Worm (Caenorhabditis elegans): ENCODE measurements around the gene best-16.

best-16 gene

DNA sequence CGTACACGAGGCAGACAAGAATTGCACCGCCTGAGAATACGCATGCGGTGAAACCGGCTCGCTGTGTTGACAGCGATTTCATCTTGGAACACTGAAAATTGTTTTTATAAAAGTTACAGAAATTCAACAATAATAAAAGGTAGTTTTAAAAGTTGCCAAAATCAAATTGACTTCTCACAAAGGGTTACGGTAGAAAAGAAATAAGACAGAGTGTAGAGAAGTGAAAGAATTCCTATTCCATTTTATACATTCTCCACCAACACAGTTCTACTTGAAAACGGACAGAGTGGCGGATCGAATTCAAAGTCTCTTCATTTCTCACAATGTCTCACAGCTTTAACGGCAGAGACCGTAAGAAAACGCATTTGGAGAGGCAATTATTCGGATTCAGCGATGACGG is 43.2 kb downstream of the best-16 start, which contains the start of gene col-113 (continued):
- TF ChIP-seq Y5F2A.4 (GFP tag; optimal IDR thresholded peaks at IDR 0.05) (no peak), ces-1 (GFP tag; optimal IDR thresholded peaks at IDR 0.05) (no peak), dmd-8 (GFP tag; IDR thresholded peaks at IDR 0.05) (no peak), cey-2 (tag; optimal IDR thresholded peaks at IDR 0.05; ENCODE audit: borderline replicate concordance, insufficient read depth) (no peak)

ce11 chrIV:7149020-7149601 is 46.5 kb downstream of the best-16 start, which contains the start of gene C34D4.4:
Gene C34D4.4, plus strand, starts transcription at chrIV:7149361.
- TF ChIP-seq pqm-1 (tag; optimal IDR thresholded peaks at IDR 0.05) (no peak), lsy-2 (tag; optimal IDR thresholded peaks at IDR 0.05) (peak; percentile 44 to 96), nhr-28 (tag; optimal IDR thresholded peaks at IDR 0.05) (peak; percentile 5), hlh-11 (tag; optimal IDR thresholded peaks at IDR 0.05) (peak; percentile 25), duxl-1 (tag; optimal IDR thresholded peaks at IDR 0.05; ENCODE audit: poor library complexity) (no peak), ama-1 (optimal IDR thresholded peaks at IDR 0.05) (peak; percentile 46), aha-1 (tag) (peak; percentile 56), ztf-11 (tag; optimal IDR thresholded peaks at IDR 0.05) (no peak), zip-2 (tag; optimal IDR thresholded peaks at IDR 0.05) (no peak), daf-16 (GFP tag; optimal IDR thresholded peaks at IDR 0.05) (no peak), daf-16 (tag; optimal IDR thresholded peaks at IDR 0.05) (peak; percentile 10), lin-13 (GFP tag; optimal IDR thresholded peaks at IDR 0.05) (peak; percentile 27), ces-1 (GFP tag; optimal IDR thresholded peaks at IDR 0.05) (no peak), dmd-9 (GFP tag; IDR thresholded peaks at IDR 0.05) (no peak), arid-1 (GFP tag; conservative IDR thresholded peaks at IDR 0.05) (0 out of 2 replicates have a peak, but pooled peaks have one; percentile 37), dmd-6 (GFP tag; IDR thresholded peaks at IDR 0.05) (0 out of 2 replicates have a peak, but pooled peaks have one; percentile 15), zip-11 (GFP tag; IDR thresholded peaks at IDR 0.05) (no peak), mep-1 (tag; optimal IDR thresholded peaks at IDR 0.05) (peak; percentile 41), pha-4 (GFP tag; IDR thresholded peaks at IDR 0.05) (no peak), pha-4 (tag; optimal IDR thresholded peaks at IDR 0.05) (peak; percentile 13), hlh-30 (tag; optimal IDR thresholded peaks at IDR 0.05; ENCODE audit: insufficient read depth) (peak; percentile 1), ceh-44 (GFP tag; IDR thresholded peaks at IDR 0.05) (no peak), unc-39 (tag; optimal IDR thresholded peaks at IDR 0.05) (no peak), sdz-12 (GFP tag; optimal IDR thresholded peaks at IDR 0.05) (no peak), mes-2 (tag; optimal IDR thresholded peaks at IDR 0.05; ENCODE audit: poor library complexity, severe bottlenecking) (peak; percentile 52), dpl-1 (GFP tag; optimal IDR thresholded peaks at IDR 0.05) (peak; percentile 58)

- TF ChIP-seq nhr-48 (tag; optimal IDR thresholded peaks at IDR 0.05): no peak
- TF ChIP-seq nhr-11 (tag; optimal IDR thresholded peaks at IDR 0.05): no peak
- TF ChIP-seq lsy-2 (tag; optimal IDR thresholded peaks at IDR 0.05): peak in 1 of 2 experiments; percentile 64
- peak; percentile 13 for TF ChIP-seq rbr-2 (tag; optimal IDR thresholded peaks at IDR 0.05)
- TF ChIP-seq aha-1 (tag): no peak
- TF ChIP-seq mep-1 (tag; optimal IDR thresholded peaks at IDR 0.05): peak; percentile 38
- TF ChIP-seq ceh-82 (tag; optimal IDR thresholded peaks at IDR 0.05): no peak
- peak; percentile 6 for TF ChIP-seq nhr-77 (tag; optimal IDR thresholded peaks at IDR 0.05)
- TF ChIP-seq hlh-30 (tag; optimal IDR thresholded peaks at IDR 0.05; ENCODE audit: insufficient read depth): peak; percentile 73
- TF ChIP-seq dve-1 (tag; optimal IDR thresholded peaks at IDR 0.05; ENCODE audit: insufficient read depth): peak; percentile 25
- TF ChIP-seq hlh-11 (tag; optimal IDR thresholded peaks at IDR 0.05): peak; percentile 69
- no peak for TF ChIP-seq duxl-1 (tag; optimal IDR thresholded peaks at IDR 0.05; ENCODE audit: poor library complexity)
- no peak for TF ChIP-seq tra-1 (GFP tag; IDR thresholded peaks at IDR 0.05)
- no peak for TF ChIP-seq lin-29 (GFP tag; IDR thresholded peaks at IDR 0.05)
- TF ChIP-seq snpc-1.2 (GFP tag; IDR thresholded peaks at IDR 0.05): no peak
- TF ChIP-seq php-3 (GFP tag; IDR thresholded peaks at IDR 0.05): no peak
- TF ChIP-seq lin-38 (GFP tag; IDR thresholded peaks at IDR 0.05): peak; percentile 29; the same call in 1 of the 2 replicates
- TF ChIP-seq fkh-10 (GFP tag; optimal IDR thresholded peaks at IDR 0.05): peak; percentile 15
- no peak for TF ChIP-seq daf-16 (GFP tag; optimal IDR thresholded peaks at IDR 0.05)
- TF ChIP-seq daf-16 (tag; optimal IDR thresholded peaks at IDR 0.05): peak; percentile 75
- no peak for TF ChIP-seq Y75B8A.6 (GFP tag; IDR thresholded peaks at IDR 0.05)
- no peak for TF ChIP-seq fos-1 (tag; optimal IDR thresholded peaks at IDR 0.05)
- TF ChIP-seq dmd-8 (GFP tag; IDR thresholded peaks at IDR 0.05): no peak
- TF ChIP-seq Y5F2A.4 (GFP tag; optimal IDR thresholded peaks at IDR 0.05): no peak
- peak; percentile 6 for TF ChIP-seq mes-2 (tag; optimal IDR thresholded peaks at IDR 0.05; ENCODE audit: poor library complexity, severe bottlenecking)
- no peak for TF ChIP-seq unc-62 (GFP tag; optimal IDR thresholded peaks at IDR 0.05 in 1 of 2)
- no peak for TF ChIP-seq unc-62 (tag; optimal IDR thresholded peaks at IDR 0.05)
- TF ChIP-seq nhr-28 (tag; optimal IDR thresholded peaks at IDR 0.05): peak; percentile 57
Measured at ce11 chrIV:7147722-7148121, 47.9 kb downstream of the best-16 start.

Data from whole organism, L4 larva.